Fruit fly (Drosophila melanogaster): ENCODE results near the gene CG4907.

Gene CG4907

dm6 chr3R:22727857-22728256, 17.3 kb upstream of the CG4907 start (continued):
- TF ChIP-seq CG18476 (GFP tag; optimal IDR thresholded peaks at IDR 0.05), result no peak
- TF ChIP-seq CG2120 (GFP tag; optimal IDR thresholded peaks at IDR 0.05), result peak; percentile 27
- no peak for TF ChIP-seq CG18011 (GFP tag; optimal IDR thresholded peaks at IDR 0.05)
- no peak for TF ChIP-seq CG10462 (GFP tag; optimal IDR thresholded peaks at IDR 0.05)
- no peak for TF ChIP-seq CG17612 (GFP tag; IDR thresholded peaks at IDR 0.05)
- TF ChIP-seq Hmx (GFP tag; optimal IDR thresholded peaks at IDR 0.05), result no peak
- TF ChIP-seq CG14050 (GFP tag; IDR thresholded peaks at IDR 0.05), result no peak
- TF ChIP-seq cas (GFP tag; IDR thresholded peaks at IDR 0.05), result no peak
- no peak for TF ChIP-seq ap (GFP tag; IDR thresholded peaks at IDR 0.05)
- TF ChIP-seq CG7745 (tag; optimal IDR thresholded peaks at IDR 0.05), result no peak
- TF ChIP-seq phol (tag; optimal IDR thresholded peaks at IDR 0.05), result peak; percentile 19
- no peak for TF ChIP-seq onecut (GFP tag; IDR thresholded peaks at IDR 0.05)
- TF ChIP-seq hb (GFP tag; IDR thresholded peaks at IDR 0.05; ENCODE audit: partially characterized antibody), result no peak
- no peak for TF ChIP-seq bowl (GFP tag; IDR thresholded peaks at IDR 0.05)
- no peak for TF ChIP-seq crp (GFP tag; optimal IDR thresholded peaks at IDR 0.05)
- no peak for TF ChIP-seq CG8388 (GFP tag; optimal IDR thresholded peaks at IDR 0.05)
- TF ChIP-seq CG2875 (GFP tag; optimal IDR thresholded peaks at IDR 0.05), result no peak
- no peak for TF ChIP-seq CG10267 (tag; optimal IDR thresholded peaks at IDR 0.05)
- no peak for TF ChIP-seq pfk (GFP tag; optimal IDR thresholded peaks at IDR 0.05)
- no peak for TF ChIP-seq CG8944 (GFP tag; optimal IDR thresholded peaks at IDR 0.05)
- no peak for TF ChIP-seq esg (GFP tag; conservative IDR thresholded peaks at IDR 0.05)
- no peak for TF ChIP-seq zf30C (GFP tag; optimal IDR thresholded peaks at IDR 0.05)
- no peak for TF ChIP-seq Gsc (GFP tag; IDR thresholded peaks at IDR 0.05)
- no peak for TF ChIP-seq Trl (optimal IDR thresholded peaks at IDR 0.05)
- TF ChIP-seq Trl (GFP tag; optimal IDR thresholded peaks at IDR 0.05), result no peak
- no peak for TF ChIP-seq Vsx1 (GFP tag; optimal IDR thresholded peaks at IDR 0.05)
- TF ChIP-seq CG18599 (GFP tag; optimal IDR thresholded peaks at IDR 0.05), result no peak
- TF ChIP-seq CG13894 (tag; optimal IDR thresholded peaks at IDR 0.05), result no peak
- TF ChIP-seq CG15601 (tag; optimal IDR thresholded peaks at IDR 0.05), result no peak
- no peak for TF ChIP-seq CG12299 (tag; optimal IDR thresholded peaks at IDR 0.05)
- TF ChIP-seq row (GFP tag; IDR thresholded peaks at IDR 0.05), result 0 out of 3 replicates have a peak, but pooled peaks have one; percentile 13
- TF ChIP-seq CG6654 (GFP tag; optimal IDR thresholded peaks at IDR 0.05), result no peak
- TF ChIP-seq mld (GFP tag; IDR thresholded peaks at IDR 0.05; ENCODE audit: partially characterized antibody), result no peak
- no peak for TF ChIP-seq CG10959 (GFP tag; IDR thresholded peaks at IDR 0.05)
- no peak for TF ChIP-seq CG8924 (tag; optimal IDR thresholded peaks at IDR 0.05)
- TF ChIP-seq Hr39 (optimal IDR thresholded peaks at IDR 0.05), result no peak
- no peak for TF ChIP-seq Hey (tag; optimal IDR thresholded peaks at IDR 0.05)
- TF ChIP-seq NFAT (GFP tag; IDR thresholded peaks at IDR 0.05), result 0 out of 2 replicates have a peak, but pooled peaks have one; percentile 23
- 0 out of 2 replicates have a peak, but pooled peaks have one; percentile 27 for TF ChIP-seq CG11247 (GFP tag; IDR thresholded peaks at IDR 0.05)
- TF ChIP-seq jumu (GFP tag; optimal IDR thresholded peaks at IDR 0.05), result no peak
- TF ChIP-seq chm (GFP tag; IDR thresholded peaks at IDR 0.05), result no peak
- TF ChIP-seq CG1832 (GFP tag; optimal IDR thresholded peaks at IDR 0.05), result no peak
- TF ChIP-seq CG18764 (GFP tag; optimal IDR thresholded peaks at IDR 0.05), result no peak
- TF ChIP-seq Abd-B (GFP tag; optimal IDR thresholded peaks at IDR 0.05), result no peak
- TF ChIP-seq CG13424 (tag; optimal IDR thresholded peaks at IDR 0.05), result no peak
- TF ChIP-seq CG12744 (GFP tag; optimal IDR thresholded peaks at IDR 0.05), result no peak
- TF ChIP-seq Hsf (GFP tag; optimal IDR thresholded peaks at IDR 0.05), result no peak
- no peak for TF ChIP-seq CG15073 (GFP tag; optimal IDR thresholded peaks at IDR 0.05)
- no peak for TF ChIP-seq CTCF (GFP tag; optimal IDR thresholded peaks at IDR 0.05)
- TF ChIP-seq GATAe (GFP tag; conservative IDR thresholded peaks at IDR 0.05), result no peak
- TF ChIP-seq crc (GFP tag; optimal IDR thresholded peaks at IDR 0.05), result no peak
- TF ChIP-seq sima (GFP tag; optimal IDR thresholded peaks at IDR 0.05), result no peak
- TF ChIP-seq HLH54F (GFP tag; optimal IDR thresholded peaks at IDR 0.05), result no peak

Data from whole organism, embryonic.